Worm (Caenorhabditis elegans) whole organism, L1 larva: ENCODE measurements around the gene ceh-39.

ENCODE experiments used
- C04F5.9 ChIP-seq: sonication (generic microtip); optimal IDR thresholded peaks from 2 replicates; lab custom pipeline; 2016; ENCODE audit warnings: missing genetic modification characterization, missing compliant biosample characterization
- C34B4.2 ChIP-seq: sonication (generic microtip); optimal IDR thresholded peaks from 2 replicates; lab custom pipeline; 2017; ENCODE audit warnings: mild to moderate bottlenecking, missing genetic modification characterization, missing compliant biosample characterization
- ama-1 ChIP-seq: fragments of 150-350 bp; optimal IDR thresholded peaks from 2 replicates; lab custom pipeline; 2014
- ceh-63 ChIP-seq: fragments of 200-800 bp; sonication (Bioruptor generic); optimal IDR thresholded peaks from 2 replicates; lab custom pipeline; 2018; ENCODE audit warnings: mild to moderate bottlenecking, missing genetic modification characterization, missing compliant biosample characterization
- ceh-8 ChIP-seq: fragments of 200-800 bp; sonication (Bioruptor generic); optimal IDR thresholded peaks from 2 replicates; lab custom pipeline; 2018; ENCODE audit warnings: mild to moderate bottlenecking, missing genetic modification characterization, moderate library complexity, missing compliant biosample characterization
- ceh-82 ChIP-seq, 3 experiments: fragments of 150-350 bp in 1 of 3; sonication (generic microtip) in 2 of 3; optimal IDR thresholded peaks; 2 replicates each; lab custom pipeline; 2014 to 2017; ENCODE audit warnings: missing biosample characterization in 3 of 3, missing genetic modification characterization in 3 of 3
- ceh-90 ChIP-seq: sonication (generic microtip); optimal IDR thresholded peaks from 2 replicates; lab custom pipeline; 2016; ENCODE audit warnings: missing genetic modification characterization, missing compliant biosample characterization
- ces-1 ChIP-seq: fragments of 150-350 bp; optimal IDR thresholded peaks from 2 replicates; lab custom pipeline; 2014; ENCODE audit warnings: missing biosample characterization, missing genetic modification reagents, missing genetic modification characterization
- dpl-1 ChIP-seq, 3 experiments: fragments of 150-350 bp in 2 of 3; sonication (generic microtip) in 1 of 3; optimal IDR thresholded peaks; 2 replicates each; lab custom pipeline; 2014 to 2017; ENCODE audit warnings: missing biosample characterization in 3 of 3, missing genetic modification characterization in 3 of 3, missing genetic modification reagents in 3 of 3
- dsc-1 ChIP-seq: sonication (generic microtip); optimal IDR thresholded peaks from 2 replicates; lab custom pipeline; 2016; ENCODE audit warnings: mild to moderate bottlenecking, missing genetic modification characterization, missing compliant biosample characterization
- efl-1 ChIP-seq, 4 experiments: fragments of 150-350 bp; optimal IDR thresholded peaks in 3 of 4; peaks in 1 of 4; 1 replicate in 1 of 4; 2 replicates in 3 of 4; lab custom pipeline; 2014; ENCODE audit warnings: missing biosample characterization in 2 of 4, missing genetic modification characterization in 2 of 4, missing genetic modification reagents in 2 of 4
- efl-3 ChIP-seq: fragments of 200-800 bp; sonication (Bioruptor generic); optimal IDR thresholded peaks from 2 replicates; lab custom pipeline; 2018; ENCODE audit warnings: mild to moderate bottlenecking, missing genetic modification characterization, missing compliant biosample characterization
- egl-13 ChIP-seq: sonication (generic microtip); optimal IDR thresholded peaks from 2 replicates; lab custom pipeline; 2016; ENCODE audit warnings: missing genotype, missing genetic modification reagents, missing genetic modification characterization, missing compliant biosample characterization
- elt-3 ChIP-seq, 6 experiments: fragments of 150-350 bp in 1 of 6; sonication (generic microtip); optimal IDR thresholded peaks; 2 replicates each; lab custom pipeline; 2017 to 2018; ENCODE audit warnings: missing biosample characterization in 6 of 6, missing genetic modification characterization in 6 of 6, inconsistent platforms in 1 of 6
- ets-5 ChIP-seq: fragments of 200-800 bp; sonication (Bioruptor generic); IDR thresholded peaks from 2 replicates; pipeline ENCODE4 v1.3.6; 2022; ENCODE audit warnings: missing genetic modification characterization, missing compliant biosample characterization
- fkh-4 ChIP-seq: sonication (generic microtip); optimal IDR thresholded peaks from 2 replicates; lab custom pipeline; 2016; ENCODE audit warnings: missing compliant biosample characterization, missing genetic modification characterization, borderline replicate concordance
- fkh-8 ChIP-seq: sonication (generic microtip); optimal IDR thresholded peaks from 2 replicates; lab custom pipeline; 2016; ENCODE audit warnings: mild to moderate bottlenecking, missing genetic modification characterization, missing compliant biosample characterization
- grh-1 ChIP-seq: fragments of 200-800 bp; sonication (Bioruptor generic); IDR thresholded peaks from 2 replicates; pipeline ENCODE4 v1.3.6; 2022; ENCODE audit warnings: missing genetic modification reagents, missing genetic modification characterization, missing compliant biosample characterization
- hpl-2 ChIP-seq: fragments of 150-350 bp; optimal IDR thresholded peaks from 2 replicates; lab custom pipeline; 2014; ENCODE audit warnings: missing biosample characterization, missing genetic modification reagents, missing genetic modification characterization
- irx-1 ChIP-seq: sonication (generic microtip); optimal IDR thresholded peaks from 2 replicates; lab custom pipeline; 2016; ENCODE audit warnings: missing genetic modification characterization, missing compliant biosample characterization
- isw-1 ChIP-seq: fragments of 200-800 bp; sonication (Bioruptor generic); IDR thresholded peaks from 2 replicates; pipeline ENCODE4 v1.3.6; 2022; ENCODE audit warnings: missing genetic modification characterization, missing compliant biosample characterization
- jun-1 ChIP-seq: fragments of 150-350 bp; optimal IDR thresholded peaks from 2 replicates; lab custom pipeline; 2014; ENCODE audit warnings: missing biosample characterization, missing genetic modification reagents, missing genetic modification characterization
- lin-13 ChIP-seq: fragments of 150-350 bp; optimal IDR thresholded peaks from 2 replicates; lab custom pipeline; 2014; ENCODE audit warnings: missing biosample characterization, missing genetic modification reagents, missing genetic modification characterization
- lin-14 ChIP-seq: fragments of 200-800 bp; sonication (Bioruptor generic); optimal IDR thresholded peaks from 2 replicates; lab custom pipeline; 2018; ENCODE audit warnings: mild to moderate bottlenecking, missing genetic modification characterization, moderate library complexity, missing compliant biosample characterization
- lin-15B ChIP-seq: fragments of 150-350 bp; sonication (generic microtip); optimal IDR thresholded peaks from 3 replicates; lab custom pipeline; 2014; ENCODE audit warnings: missing biosample characterization, missing genetic modification characterization
- lin-35 ChIP-seq, 2 experiments: fragments of 150-350 bp; optimal IDR thresholded peaks; 2 replicates each; lab custom pipeline; 2014; ENCODE audit warnings: missing biosample characterization in 2 of 2, missing genetic modification characterization in 2 of 2, missing genetic modification reagents in 2 of 2
- lsy-2 ChIP-seq, 2 experiments: fragments of 150-350 bp; optimal IDR thresholded peaks; 2 replicates each; lab custom pipeline; 2014; ENCODE audit warnings: missing biosample characterization in 2 of 2, missing genetic modification characterization in 2 of 2
- mep-1 ChIP-seq: fragments of 150-350 bp; optimal IDR thresholded peaks from 2 replicates; lab custom pipeline; 2014; ENCODE audit warnings: missing biosample characterization, missing genetic modification characterization
- nhr-19 ChIP-seq: fragments of 200-800 bp; sonication (Bioruptor generic); conservative IDR thresholded peaks from 2 replicates; pipeline ENCODE4 v1.3.6; 2022; ENCODE audit warnings: missing genetic modification characterization, missing compliant biosample characterization
- nhr-20 ChIP-seq: sonication (generic microtip); optimal IDR thresholded peaks from 2 replicates; lab custom pipeline; 2016; ENCODE audit warnings: mild to moderate bottlenecking, missing genetic modification characterization, missing compliant biosample characterization
- nhr-237 ChIP-seq: fragments of 150-350 bp; optimal IDR thresholded peaks from 2 replicates; lab custom pipeline; 2014; ENCODE audit warnings: missing biosample characterization, missing genetic modification characterization
- nhr-47 ChIP-seq: sonication (generic microtip); optimal IDR thresholded peaks from 2 replicates; lab custom pipeline; 2016; ENCODE audit warnings: mild to moderate bottlenecking, missing genetic modification characterization, moderate library complexity, missing compliant biosample characterization
- nhr-71 ChIP-seq: sonication (generic microtip); optimal IDR thresholded peaks from 2 replicates; lab custom pipeline; 2016; ENCODE audit warnings: mild to moderate bottlenecking, missing genetic modification characterization, moderate library complexity, missing compliant biosample characterization
- nhr-85 ChIP-seq: sonication (generic microtip); peaks from one replicate; lab custom pipeline; 2016; ENCODE audit warnings: missing genetic modification characterization, inconsistent platforms, missing compliant biosample characterization
- nhr-90 ChIP-seq: sonication (generic microtip); optimal IDR thresholded peaks from 2 replicates; lab custom pipeline; 2016; ENCODE audit warnings: mild to moderate bottlenecking, missing genetic modification characterization, missing compliant biosample characterization; ENCODE audit not compliant: poor library complexity
- pqm-1 ChIP-seq: sonication (generic microtip); optimal IDR thresholded peaks from 3 replicates; lab custom pipeline; 2017; ENCODE audit warnings: missing biosample characterization, missing genetic modification characterization
- rnt-1 ChIP-seq: sonication (generic microtip); optimal IDR thresholded peaks from 2 replicates; lab custom pipeline; 2016; ENCODE audit warnings: mild to moderate bottlenecking, missing genetic modification characterization, moderate library complexity, missing compliant biosample characterization
- skn-1 ChIP-seq: fragments of 150-350 bp; optimal IDR thresholded peaks from 2 replicates; lab custom pipeline; 2014; ENCODE audit warnings: missing biosample characterization, missing genetic modification characterization
- snpc-4 ChIP-seq: fragments of 150-350 bp; optimal IDR thresholded peaks from 2 replicates; lab custom pipeline; 2014; ENCODE audit warnings: missing biosample characterization, missing genetic modification characterization
- sptf-1 ChIP-seq: fragments of 150-350 bp; optimal IDR thresholded peaks from 2 replicates; lab custom pipeline; 2014; ENCODE audit warnings: missing biosample characterization, missing genetic modification characterization
- swsn-7 ChIP-seq: sonication (generic microtip); optimal IDR thresholded peaks from 2 replicates; lab custom pipeline; 2016; ENCODE audit warnings: missing genetic modification characterization, missing compliant biosample characterization
- tbx-2 ChIP-seq: sonication (generic microtip); optimal IDR thresholded peaks from 2 replicates; lab custom pipeline; 2016; ENCODE audit warnings: missing genetic modification characterization, missing compliant biosample characterization
- unc-62 ChIP-seq: fragments of 150-350 bp; optimal IDR thresholded peaks from 2 replicates; lab custom pipeline; 2014; ENCODE audit warnings: missing biosample characterization, missing genetic modification reagents, missing genetic modification characterization
- unc-98 ChIP-seq: fragments of 200-800 bp; sonication (Bioruptor generic); IDR thresholded peaks from 2 replicates; pipeline ENCODE4 v1.3.6; 2022; ENCODE audit warnings: missing genetic modification characterization, missing compliant biosample characterization
- vab-15 ChIP-seq: sonication (generic microtip); optimal IDR thresholded peaks from 2 replicates; lab custom pipeline; 2017; ENCODE audit warnings: missing genotype, mild to moderate bottlenecking, missing genetic modification characterization, missing compliant biosample characterization
- xbp-1 ChIP-seq: sonication (generic microtip); optimal IDR thresholded peaks from 2 replicates; lab custom pipeline; 2016; ENCODE audit warnings: missing genetic modification characterization, missing compliant biosample characterization
- ztf-11 ChIP-seq, 2 experiments: sonication (generic microtip); optimal IDR thresholded peaks; 2 replicates each; lab custom pipeline; 2016 to 2017; ENCODE audit warnings: missing genetic modification characterization in 2 of 2, missing biosample characterization in 1 of 2, missing compliant biosample characterization in 1 of 2
- ztf-4 ChIP-seq: fragments of 150-350 bp; optimal IDR thresholded peaks from 2 replicates; lab custom pipeline; 2014; ENCODE audit warnings: missing biosample characterization, missing genetic modification characterization

ceh-39 gene

ce11 chrX:1858616-1859015 is 2.6 kb upstream of the ceh-39 start (continued):
- TF ChIP-seq nhr-19 (GFP tag; lab: Robert Waterston, UW) (peak; percentile 73), ztf-4 (tag; lab: Kevin White, UChicago) (no peak), ceh-90 (no peak), hpl-2 (GFP tag; lab: Kevin White, UChicago) (no peak), ztf-11 (tag; optimal IDR thresholded peaks at IDR 0.05; lab: Kevin White, UChicago) (peak in 1 of 2 experiments; percentile 55), egl-13 (tag; lab: Kevin White, UChicago) (peak; percentile 19), ces-1 (no peak), jun-1 (tag; lab: Kevin White, UChicago) (peak; percentile 50), rnt-1 (tag; lab: Kevin White, UChicago) (peak; percentile 81)

DNA sequence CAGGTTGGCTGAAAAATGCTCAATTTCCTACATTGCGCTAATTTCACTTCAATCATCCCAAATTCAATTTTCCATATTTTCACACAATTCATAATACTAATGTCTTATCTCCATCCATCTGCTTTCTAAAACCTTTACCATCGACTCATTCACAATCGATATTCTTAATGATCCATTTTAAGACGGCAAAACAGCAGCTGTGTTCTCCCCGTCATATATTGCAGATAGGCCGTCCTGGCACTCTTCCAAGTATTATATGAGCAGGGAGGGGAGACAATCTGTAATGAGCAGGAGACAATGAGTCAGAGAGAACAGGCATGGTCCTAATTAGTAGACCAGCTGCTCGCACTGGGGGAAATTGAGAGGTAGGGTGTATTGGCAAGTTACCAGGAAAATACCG is 1.8 kb upstream of the ceh-39 start:
- TF ChIP-seq C34B4.2 (tag; lab: Kevin White, UChicago) (no peak), pqm-1 (tag; lab: Kevin White, UChicago) (no peak), nhr-85 (tag; lab: Kevin White, UChicago) (peak; percentile 2)
- TF ChIP-seq, all 84 proteins: peak for 1

DNA sequence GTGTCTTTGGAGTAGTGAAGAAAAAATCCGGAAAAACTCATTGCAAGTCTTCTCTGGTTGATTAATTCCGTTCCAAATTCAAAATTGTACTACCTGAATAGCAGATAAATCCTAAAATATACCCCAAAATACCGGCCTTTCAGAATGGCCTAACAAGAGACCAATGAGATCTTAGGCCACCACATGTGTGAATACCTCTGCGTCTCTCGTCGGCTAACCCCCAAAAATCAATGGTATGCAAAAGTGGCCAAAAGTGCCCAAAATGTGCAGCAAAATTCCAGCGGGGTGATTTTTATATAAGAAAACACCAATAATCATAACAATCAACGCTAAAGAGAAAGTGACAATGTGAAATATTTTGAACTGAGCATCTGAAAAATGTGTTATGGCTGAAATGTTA is 2.4 kb downstream of the ceh-39 start, which contains the start of gene T26C11.9:
Gene T26C11.9 (minus strand): TSS at position 254 of the 400 bp plus-strand sequence.
- TF ChIP-seq rnt-1 (tag; lab: Kevin White, UChicago) (peak; percentile 89), C04F5.9 (tag; lab: Kevin White, UChicago) (no peak), isw-1 (GFP tag; lab: Robert Waterston, UW) (no peak), dsc-1 (tag; lab: Kevin White, UChicago) (peak; percentile 15), snpc-4 (tag; lab: Kevin White, UChicago) (no peak), nhr-237 (tag; lab: Kevin White, UChicago) (no peak), fkh-8 (tag; lab: Kevin White, UChicago) (peak; percentile 31), lin-13 (no peak), irx-1 (tag; lab: Kevin White, UChicago) (peak; percentile 17), tbx-2 (peak; percentile 43), fkh-4 (tag; lab: Kevin White, UChicago) (no peak), ceh-63 (GFP tag; lab: Kevin White, UChicago) (no peak), ceh-82 (tag; optimal IDR thresholded peaks at IDR 0.05; lab: Kevin White, UChicago) (peak in 2 of 3 experiments; percentile 2 to 21), unc-98 (GFP tag; lab: Robert Waterston, UW) (no peak), lsy-2 (tag; optimal IDR thresholded peaks at IDR 0.05; lab: Kevin White, UChicago) (no peak), nhr-90 (tag; lab: Kevin White, UChicago) (peak; percentile 31), egl-13 (tag; lab: Kevin White, UChicago) (no peak), nhr-71 (tag; lab: Kevin White, UChicago) (peak; percentile 54), efl-3 (GFP tag; lab: Kevin White, UChicago) (no peak), lin-14 (GFP tag; lab: Kevin White, UChicago) (peak; percentile 35), nhr-19 (GFP tag; lab: Robert Waterston, UW) (no peak), ets-5 (GFP tag; lab: Robert Waterston, UW) (no peak), nhr-20 (tag; lab: Kevin White, UChicago) (no peak), swsn-7 (tag; lab: Kevin White, UChicago) (peak; percentile 11), vab-15 (tag; lab: Kevin White, UChicago) (peak; percentile 10), jun-1 (tag; lab: Kevin White, UChicago) (peak; percentile 7), xbp-1 (tag; lab: Kevin White, UChicago) (peak; percentile 16), unc-62 (GFP tag; lab: Kevin White, UChicago) (no peak), ceh-90 (peak; percentile 67), ama-1 (lab: Kevin White, UChicago) (no peak), grh-1 (peak; percentile 25; the same call in 1 of the 2 replicates), lin-35 (GFP tag; optimal IDR thresholded peaks at IDR 0.05; lab: Kevin White, UChicago) (peak; percentile 35 to 40), dpl-1 (GFP tag; optimal IDR thresholded peaks at IDR 0.05; lab: Kevin White, UChicago) (peak; percentile 17 to 25 (median 22)), nhr-47 (tag; lab: Kevin White, UChicago) (peak; percentile 56), sptf-1 (tag; lab: Kevin White, UChicago) (no peak), elt-3 (tag; optimal IDR thresholded peaks at IDR 0.05; lab: Kevin White, UChicago) (no peak), ceh-8 (GFP tag; lab: Kevin White, UChicago) (no peak), skn-1 (tag; lab: Kevin White, UChicago) (peak; percentile 51), mep-1 (peak; percentile 41), efl-1 (optimal IDR thresholded peaks at IDR 0.05; lab: Kevin White, UChicago) (peak; percentile 27 to 34), efl-1 (GFP tag; optimal IDR thresholded peaks at IDR 0.05 in 1 of 2; lab: Kevin White, UChicago) (peak; percentile 36 to 85), lin-15B (peak; percentile 59), pqm-1 (tag; lab: Kevin White, UChicago) (no peak)
